Worm (Caenorhabditis elegans): ENCODE results near the gene T26A5.6.

The T26A5.6 gene

ce11 chrIII:6420201-6420600 is 30.3 kb downstream of the T26A5.6 start:
- no peak for TF ChIP-seq ceh-30 (tag; optimal IDR thresholded peaks at IDR 0.05)
- no peak for TF ChIP-seq elt-2 (tag; optimal IDR thresholded peaks at IDR 0.05)
- TF ChIP-seq pha-4 (tag; optimal IDR thresholded peaks at IDR 0.05) = no peak
- TF ChIP-seq dmd-4 (tag; optimal IDR thresholded peaks at IDR 0.05; ENCODE audit: borderline replicate concordance) = no peak
- no peak for TF ChIP-seq nhr-232 (tag; optimal IDR thresholded peaks at IDR 0.05)
- no peak for TF ChIP-seq ceh-31 (tag; optimal IDR thresholded peaks at IDR 0.05)
- no peak for TF ChIP-seq ceh-2 (tag; optimal IDR thresholded peaks at IDR 0.05)
- no peak for TF ChIP-seq hlh-8 (tag; optimal IDR thresholded peaks at IDR 0.05)
- TF ChIP-seq fax-1 (tag; optimal IDR thresholded peaks at IDR 0.05) = no peak

ce11 chrIII:6419409-6419944 is 31.0 kb downstream of the T26A5.6 start, which contains the start of gene atgl-1:
Gene atgl-1 (minus strand): TSS chrIII:6419459.
- no peak for TF ChIP-seq gmeb-2 (tag; optimal IDR thresholded peaks at IDR 0.05)
- no peak for TF ChIP-seq rnt-1 (tag; optimal IDR thresholded peaks at IDR 0.05)
- TF ChIP-seq sox-2 (GFP tag; IDR thresholded peaks at IDR 0.05) = no peak
- TF ChIP-seq tbx-2 (tag; optimal IDR thresholded peaks at IDR 0.05) = no peak
- no peak for TF ChIP-seq che-1 (tag; optimal IDR thresholded peaks at IDR 0.05)
- TF ChIP-seq dmd-4 (tag; optimal IDR thresholded peaks at IDR 0.05; ENCODE audit: borderline replicate concordance) = no peak
- no peak for TF ChIP-seq T23F11.4 (GFP tag; optimal IDR thresholded peaks at IDR 0.05)
- TF ChIP-seq Y22D7AL.16 (tag; optimal IDR thresholded peaks at IDR 0.05) = no peak
- TF ChIP-seq eyg-1 (tag; optimal IDR thresholded peaks at IDR 0.05) = no peak
- no peak for TF ChIP-seq mec-3 (tag; optimal IDR thresholded peaks at IDR 0.05; ENCODE audit: borderline replicate concordance)
- TF ChIP-seq madf-2 (tag; optimal IDR thresholded peaks at IDR 0.05) = no peak
- no peak for TF ChIP-seq ceh-34 (tag; optimal IDR thresholded peaks at IDR 0.05)
- no peak for TF ChIP-seq ceh-14 (tag; optimal IDR thresholded peaks at IDR 0.05)
- TF ChIP-seq ceh-48 (tag; optimal IDR thresholded peaks at IDR 0.05) = no peak
- TF ChIP-seq lim-6 (tag; optimal IDR thresholded peaks at IDR 0.05) = no peak
- TF ChIP-seq pha-2 (tag; optimal IDR thresholded peaks at IDR 0.05) = no peak
- TF ChIP-seq hlh-8 (tag; optimal IDR thresholded peaks at IDR 0.05) = no peak
- TF ChIP-seq odd-2 (tag; optimal IDR thresholded peaks at IDR 0.05) = no peak

ce11 chrIII:6418254-6418653 is 32.2 kb downstream of the T26A5.6 start:
- no peak for TF ChIP-seq pqm-1 (tag; optimal IDR thresholded peaks at IDR 0.05)
- no peak for TF ChIP-seq T23F11.4 (GFP tag; optimal IDR thresholded peaks at IDR 0.05)
- no peak for TF ChIP-seq ztf-16 (tag; optimal IDR thresholded peaks at IDR 0.05)
- no peak for TF ChIP-seq zip-5 (tag; optimal IDR thresholded peaks at IDR 0.05)
- no peak for TF ChIP-seq ceh-6 (GFP tag; optimal IDR thresholded peaks at IDR 0.05)
- no peak for TF ChIP-seq unc-42 (tag; optimal IDR thresholded peaks at IDR 0.05)
- TF ChIP-seq ets-4 (tag; optimal IDR thresholded peaks at IDR 0.05) = no peak

ce11 chrIII:6415306-6415973 is 35.1 kb downstream of the T26A5.6 start, which contains the start of gene nas-4:
Gene nas-4 (minus strand): TSS chrIII:6415656.
- TF ChIP-seq pha-2 (tag; optimal IDR thresholded peaks at IDR 0.05) (no peak), npax-4 (tag; optimal IDR thresholded peaks at IDR 0.05) (no peak), elt-4 (tag; optimal IDR thresholded peaks at IDR 0.05) (no peak), T23F11.4 (GFP tag; optimal IDR thresholded peaks at IDR 0.05) (no peak), pqm-1 (tag; optimal IDR thresholded peaks at IDR 0.05) (no peak), fkh-10 (GFP tag; optimal IDR thresholded peaks at IDR 0.05) (no peak), madf-2 (tag; optimal IDR thresholded peaks at IDR 0.05) (no peak), ceh-9 (tag; optimal IDR thresholded peaks at IDR 0.05) (no peak)

- TF ChIP-seq ets-4 (tag; optimal IDR thresholded peaks at IDR 0.05) (no peak), che-1 (tag; optimal IDR thresholded peaks at IDR 0.05) (no peak), hlh-30 (tag; optimal IDR thresholded peaks at IDR 0.05; ENCODE audit: insufficient read depth) (no peak), ttx-3 (tag; optimal IDR thresholded peaks at IDR 0.05) (no peak), ceh-48 (tag; optimal IDR thresholded peaks at IDR 0.05) (no peak), sdc-2 (tag; optimal IDR thresholded peaks at IDR 0.05) (no peak), fkh-10 (GFP tag; optimal IDR thresholded peaks at IDR 0.05) (no peak), lin-11 (tag; optimal IDR thresholded peaks at IDR 0.05) (no peak), dmd-4 (tag; optimal IDR thresholded peaks at IDR 0.05; ENCODE audit: borderline replicate concordance) (no peak), elt-2 (tag; optimal IDR thresholded peaks at IDR 0.05) (no peak)
Observed at ce11 chrIII:6411914-6412313, 38.6 kb downstream of the T26A5.6 start, which contains the start of gene C05D11.5. Gene C05D11.5 (minus strand): TSS chrIII:6412014.

All from whole organism, late embryonic.